Fruit fly (Drosophila melanogaster) ovary, adult (tissue): ENCODE data around the gene CG8915.
A peak's percentile ranks its signal among the peaks of the same experiment; 100 is the strongest.

Source experiments
- CG17801 ChIP-seq: fragments of 200-800 bp; optimal IDR thresholded peaks from 2 replicates; lab custom pipeline; 2019; ENCODE audit warnings: missing biosample characterization, mild to moderate bottlenecking, missing genetic modification characterization, moderate library complexity; ENCODE audit not compliant: partially characterized antibody

CG8915 gene

dm6 chrX:17254094-17254493 lies 9.3 kb upstream of the CG8915 start:
- no peak for TF ChIP-seq CG17801 (GFP tag; lab: Kevin White, UChicago)

DNA sequence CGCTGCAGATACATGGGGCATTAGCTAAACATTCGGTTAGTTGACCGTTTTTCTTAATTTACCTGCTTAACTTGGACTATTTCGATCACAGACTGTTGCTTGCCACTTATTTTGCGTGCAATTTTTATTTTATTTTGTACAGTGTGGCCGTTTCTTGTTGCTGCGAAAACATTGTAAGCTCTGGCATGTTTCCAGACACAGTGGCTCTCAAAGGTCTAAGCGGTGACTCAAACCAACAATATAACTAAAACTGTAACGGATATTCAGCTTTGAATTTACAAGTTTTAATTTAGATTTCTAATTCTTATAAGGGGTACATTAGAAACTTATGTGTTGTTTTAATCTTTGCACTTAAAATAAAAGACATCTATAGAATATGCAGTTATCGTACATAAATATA lies 4.5 kb upstream of the CG8915 start, which contains the start of gene CG8675:
TSS of gene CG8675 (minus strand) at position 177 of the 400 bp plus-strand sequence.
- TF ChIP-seq CG17801 (GFP tag; lab: Kevin White, UChicago) = peak; percentile 16

DNA sequence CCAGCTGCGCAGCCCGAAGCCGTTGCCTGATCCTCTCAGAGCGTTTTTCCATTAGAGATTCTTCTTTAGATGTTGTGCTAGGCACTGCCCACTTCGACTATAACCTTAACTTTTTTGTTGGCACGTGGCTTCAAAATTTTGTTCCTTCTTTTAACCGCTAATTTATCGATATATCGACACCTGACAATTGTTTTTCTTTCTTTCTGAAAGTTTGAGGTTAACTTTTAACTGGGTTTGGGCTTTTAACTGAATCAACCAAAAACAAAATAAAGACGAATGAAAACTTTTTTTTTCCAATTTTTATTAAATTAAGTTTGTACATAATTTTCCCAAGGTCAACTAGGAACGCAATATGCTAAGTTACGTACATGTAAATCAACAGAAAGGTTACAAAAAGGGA lies 2.1 kb upstream of the CG8915 start, which contains the start of gene CG42854:
TSS of gene CG42854 (minus strand) at position 101 of the 400 bp plus-strand sequence.
- no peak for TF ChIP-seq CG17801 (GFP tag; lab: Kevin White, UChicago)

dm6 chrX:17237421-17237820 lies 7.4 kb downstream of the CG8915 start:
- no peak for TF ChIP-seq CG17801 (GFP tag; lab: Kevin White, UChicago)

DNA sequence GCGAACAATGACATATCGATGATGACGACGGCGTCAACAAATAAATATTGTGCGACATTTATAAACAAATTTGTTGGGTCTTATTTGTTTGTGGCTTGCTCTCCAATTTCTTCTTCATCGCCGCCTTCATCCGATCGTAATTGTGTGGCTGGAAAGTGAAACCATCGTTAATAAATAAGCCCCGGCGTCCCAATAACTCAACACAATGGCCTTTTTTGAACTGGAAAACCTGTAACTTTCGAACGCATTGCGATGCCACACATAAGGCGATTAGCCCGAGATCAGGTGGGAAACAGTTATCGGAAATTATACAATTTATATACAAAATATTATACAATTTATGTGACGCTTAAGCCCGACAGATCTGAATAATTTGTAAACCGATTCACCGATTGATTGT lies 8.3 kb downstream of the CG8915 start:
- TF ChIP-seq CG17801 (GFP tag; lab: Kevin White, UChicago) = no peak

DNA sequence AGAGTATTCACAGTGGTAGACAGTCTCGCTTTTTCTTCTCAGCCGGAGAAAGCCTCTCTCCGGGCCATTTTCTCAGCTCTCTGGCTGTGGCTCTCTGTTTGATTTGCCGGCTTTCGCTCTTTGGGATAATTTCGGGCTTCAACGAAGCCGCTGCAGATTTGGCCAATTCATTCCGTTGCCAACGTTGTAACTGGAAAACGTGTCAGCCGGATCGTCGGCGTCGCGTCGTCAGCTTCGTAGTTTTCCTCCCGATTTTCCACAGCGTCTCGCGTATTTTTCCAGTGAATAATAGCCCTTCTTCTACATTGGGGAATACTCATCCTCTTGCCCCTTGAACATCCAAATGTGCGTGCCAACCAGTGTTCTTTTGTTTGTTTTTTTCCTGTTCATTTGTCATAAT lies 12.2 kb downstream of the CG8915 start, which contains the start of gene f:
TSS of gene f (plus strand) at position 301 of the 400 bp plus-strand sequence.
- no peak for TF ChIP-seq CG17801 (GFP tag; lab: Kevin White, UChicago)

DNA sequence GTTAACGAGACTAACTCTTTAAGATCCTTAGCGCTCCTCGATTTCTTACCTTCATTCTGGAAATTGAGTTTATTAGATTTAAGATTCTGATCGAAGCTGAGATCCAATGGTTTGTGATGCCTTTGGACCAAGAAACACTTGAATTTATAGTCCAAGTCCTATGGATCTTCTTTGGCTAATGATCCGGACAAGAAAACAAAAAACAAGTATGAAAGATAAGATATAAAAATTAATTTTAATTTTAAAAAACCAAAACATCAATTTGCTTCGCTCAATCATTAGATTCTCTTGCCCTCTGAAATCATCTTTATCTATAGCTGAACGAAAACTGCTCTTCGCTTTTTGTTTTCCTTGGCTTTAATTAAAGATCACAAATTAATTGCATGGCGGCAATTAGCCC lies 13.9 kb downstream of the CG8915 start, which contains the start of gene CG10597:
TSS of gene CG10597 (minus strand) at position 101 of the 400 bp plus-strand sequence.
- TF ChIP-seq CG17801 (GFP tag; lab: Kevin White, UChicago) = no peak

DNA sequence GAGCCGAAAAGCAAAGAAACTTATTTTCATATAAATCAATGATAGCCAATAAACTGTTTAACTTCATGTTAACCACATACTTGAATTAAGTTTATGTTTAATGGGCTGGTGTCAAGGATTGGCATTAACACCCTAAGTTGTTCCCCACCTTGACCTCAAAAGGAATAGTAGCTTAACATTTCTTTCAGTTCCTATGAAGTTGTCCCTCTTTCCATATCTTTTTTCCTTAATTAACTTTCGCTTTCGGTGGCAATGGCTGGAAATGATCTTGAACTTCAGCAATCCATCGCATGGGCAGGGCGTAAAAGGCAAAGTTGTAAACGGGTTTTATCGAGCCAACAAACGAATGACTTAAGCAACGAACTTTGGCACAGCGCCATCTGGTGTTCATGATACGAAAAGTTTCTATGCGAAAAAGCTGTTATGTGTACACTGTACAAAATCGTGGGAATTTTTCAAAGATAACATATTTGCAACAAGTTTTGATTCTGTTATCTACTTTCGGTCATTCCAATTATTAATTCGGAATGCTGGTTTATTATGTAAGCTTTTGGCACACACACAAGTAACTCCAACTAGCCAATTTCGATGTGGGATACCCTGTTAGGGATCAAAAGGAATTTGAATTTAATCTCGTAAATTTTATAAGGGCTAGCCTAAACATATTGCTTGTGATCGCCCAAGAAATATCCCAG lies 15.2 kb downstream of the CG8915 start:
- TF ChIP-seq CG17801 (GFP tag; lab: Kevin White, UChicago) = no peak

- no peak for TF ChIP-seq CG17801 (GFP tag; lab: Kevin White, UChicago)
These were observed 17.3 kb downstream of the CG8915 start for dm6 chrX:17227462-17227861.

DNA sequence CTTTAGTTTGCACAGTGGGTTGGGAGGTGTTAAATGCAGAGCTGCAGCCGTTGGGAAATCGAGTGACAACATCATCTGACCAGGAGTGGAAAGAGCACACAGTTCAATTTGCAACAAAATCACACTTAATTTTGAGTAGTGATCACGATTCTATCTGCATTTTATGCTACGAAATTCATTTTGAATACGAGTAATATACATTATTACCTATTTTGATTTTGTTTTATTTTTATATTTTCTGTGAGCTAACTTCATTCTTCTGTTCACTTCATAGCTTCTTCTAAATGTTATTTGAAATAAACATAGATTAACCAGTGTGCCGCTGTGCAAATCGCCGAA lies 18.2 kb downstream of the CG8915 start, which contains the start of gene CG10598:
TSS of gene CG10598 (minus strand) at position 187 of the 339 bp plus-strand sequence.
- no peak for TF ChIP-seq CG17801 (GFP tag; lab: Kevin White, UChicago)

DNA sequence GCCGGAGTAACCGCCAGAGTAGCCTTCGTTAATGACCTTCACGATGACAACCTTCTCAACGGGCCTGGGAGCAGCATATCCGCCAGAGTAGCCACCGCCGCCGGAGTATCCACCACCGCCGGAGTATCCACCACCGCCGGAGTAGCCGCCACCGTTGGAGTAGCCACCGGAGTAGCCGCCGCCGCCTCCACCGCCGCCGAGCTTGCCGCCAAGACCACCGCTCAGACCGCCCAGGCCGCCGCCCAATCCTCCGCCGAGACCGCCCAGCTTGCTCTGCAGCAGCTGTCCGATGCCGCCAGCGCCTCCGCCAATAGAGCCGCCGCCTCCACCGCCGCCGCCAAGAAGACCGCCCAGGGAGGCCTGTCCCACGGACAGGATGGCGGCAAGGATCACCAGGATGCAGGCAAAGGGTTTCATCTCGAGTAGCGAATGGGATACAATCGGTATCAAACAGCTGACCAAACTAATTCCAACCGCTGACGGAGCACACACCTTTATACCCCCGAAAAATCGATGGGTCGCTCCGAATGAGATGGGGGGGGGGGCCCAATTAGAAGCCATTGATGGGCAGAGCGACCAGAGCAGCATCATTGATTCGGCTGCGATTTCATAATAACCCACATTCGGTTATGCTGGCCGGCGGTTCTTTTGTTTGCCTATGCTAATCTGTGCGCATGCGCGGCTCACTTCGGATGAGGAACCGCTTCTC lies 18.7 kb downstream of the CG8915 start:
- TF ChIP-seq CG17801 (GFP tag; lab: Kevin White, UChicago) = no peak

- TF ChIP-seq CG17801 (GFP tag; lab: Kevin White, UChicago) = no peak
These were observed 21.1 kb downstream of the CG8915 start, which contains the start of gene CG34327 for dm6 chrX:17223715-17224114. Gene CG34327, minus strand, starts transcription at chrX:17223815.

- TF ChIP-seq CG17801 (GFP tag; lab: Kevin White, UChicago) = no peak
These were observed 23.7 kb downstream of the CG8915 start, which contains the start of gene CG5172 for dm6 chrX:17221142-17221541. Gene CG5172, plus strand, starts transcription at chrX:17221442.

dm6 chrX:17218232-17218951 lies 26.4 kb downstream of the CG8915 start, which contains the start of gene CG12998:
Gene CG12998, plus strand, starts transcription at chrX:17218667.
- TF ChIP-seq CG17801 (GFP tag; lab: Kevin White, UChicago) = no peak

DNA sequence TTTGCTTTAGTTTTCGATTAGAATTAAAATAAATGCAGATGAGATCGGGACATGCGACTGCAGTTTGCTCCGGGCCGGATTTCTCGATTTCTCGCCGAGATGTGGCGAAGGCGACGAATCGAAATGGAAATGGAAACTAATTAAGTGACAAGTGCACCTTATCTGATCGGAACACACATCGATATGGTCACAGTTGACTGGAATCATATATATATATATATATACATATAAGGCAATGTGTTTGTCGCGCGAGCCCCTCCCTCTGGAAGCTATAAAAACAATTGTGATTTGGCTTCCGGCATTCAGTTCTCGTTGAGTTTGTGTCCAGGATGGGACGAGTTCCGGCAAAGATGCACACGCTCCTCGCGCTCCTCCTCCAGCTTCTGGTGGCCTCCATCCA lies 29.8 kb downstream of the CG8915 start, which contains the start of gene CG5162:
TSS of gene CG5162 (plus strand) at position 301 of the 400 bp plus-strand sequence.
- TF ChIP-seq CG17801 (GFP tag; lab: Kevin White, UChicago) = no peak
